Fruit fly (Drosophila melanogaster): Measurements from ENCODE around the gene CG32639.

Gene CG32639

dm6 chrX:13211357-13212137 is 24.8 kb downstream of the CG32639 start, which contains the start of gene sno:
Gene sno (minus strand): TSS chrX:13211674.
- TF ChIP-seq CG8159 (tag; optimal IDR thresholded peaks at IDR 0.05) = no peak
- TF ChIP-seq CG10348 (GFP tag; IDR thresholded peaks at IDR 0.05) = no peak
- no peak for TF ChIP-seq CG8301 (tag; optimal IDR thresholded peaks at IDR 0.05)
- TF ChIP-seq EcR (GFP tag; optimal IDR thresholded peaks at IDR 0.05) = no peak
- TF ChIP-seq fd96Ca (GFP tag; IDR thresholded peaks at IDR 0.05) = 0 out of 3 replicates have a peak, but pooled peaks have one; percentile 16

dm6 chrX:13210429-13210828 is 25.9 kb downstream of the CG32639 start:
- TF ChIP-seq CG34367 (tag; optimal IDR thresholded peaks at IDR 0.05) = no peak
- TF ChIP-seq Snoo (tag; optimal IDR thresholded peaks at IDR 0.05) = no peak
- TF ChIP-seq CG10348 (GFP tag; IDR thresholded peaks at IDR 0.05) = no peak
- no peak for TF ChIP-seq D1 (tag; optimal IDR thresholded peaks at IDR 0.05)
- no peak for TF ChIP-seq CG14655 (GFP tag; optimal IDR thresholded peaks at IDR 0.05)
- no peak for TF ChIP-seq gl (tag; optimal IDR thresholded peaks at IDR 0.05)
- no peak for TF ChIP-seq CG13204 (GFP tag; optimal IDR thresholded peaks at IDR 0.05)
- TF ChIP-seq CG8301 (tag; optimal IDR thresholded peaks at IDR 0.05) = no peak
- no peak for TF ChIP-seq EcR (GFP tag; optimal IDR thresholded peaks at IDR 0.05)
- TF ChIP-seq CG15710 (tag; optimal IDR thresholded peaks at IDR 0.05) = no peak

DNA sequence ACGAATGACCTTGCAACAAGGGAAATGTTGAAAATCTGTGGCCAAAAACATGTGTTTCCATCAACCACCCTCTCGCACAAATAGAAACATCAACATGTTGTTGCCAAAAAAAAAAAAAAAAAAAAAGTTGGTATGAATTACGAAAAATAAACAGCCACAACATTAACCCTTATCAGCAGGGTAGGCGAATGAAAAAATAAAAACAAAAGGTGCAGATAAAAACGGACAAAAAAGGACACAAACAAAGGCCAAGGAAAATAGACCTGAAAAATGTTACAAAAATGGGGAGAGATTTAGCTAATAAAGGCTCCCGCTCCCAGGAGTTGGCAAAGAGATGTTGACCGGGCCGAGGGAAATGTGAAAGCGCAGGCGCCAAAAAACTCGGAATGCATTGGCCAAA is 27.0 kb downstream of the CG32639 start:
- TF ChIP-seq CG8159 (tag; optimal IDR thresholded peaks at IDR 0.05) = peak; percentile 24
- no peak for TF ChIP-seq CG9948 (tag; optimal IDR thresholded peaks at IDR 0.05)
- TF ChIP-seq CG12605 (GFP tag; IDR thresholded peaks at IDR 0.05) = peak; percentile 41

DNA sequence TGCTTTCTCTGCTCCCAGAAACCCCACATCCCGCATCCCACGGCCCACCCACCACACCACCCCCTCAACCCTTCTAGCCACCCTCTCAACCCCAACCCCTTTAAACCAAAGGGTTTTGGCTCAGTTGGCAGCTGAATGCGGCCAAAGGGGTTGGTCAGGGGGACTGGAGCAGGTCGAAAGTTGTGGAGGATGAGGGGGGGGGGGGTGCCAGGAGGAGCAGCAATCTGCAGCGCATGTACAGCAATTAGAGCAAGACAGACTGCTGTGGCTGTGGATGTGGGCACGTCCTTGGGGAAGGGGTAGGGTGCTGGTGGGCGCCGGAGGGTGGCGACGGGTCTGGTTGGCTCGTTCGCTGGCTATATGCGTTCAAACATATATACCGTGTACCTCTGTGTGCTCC is 27.8 kb downstream of the CG32639 start:
- no peak for TF ChIP-seq CG8159 (tag; optimal IDR thresholded peaks at IDR 0.05)
- peak; percentile 4 for TF ChIP-seq CG13204 (GFP tag; optimal IDR thresholded peaks at IDR 0.05)

DNA sequence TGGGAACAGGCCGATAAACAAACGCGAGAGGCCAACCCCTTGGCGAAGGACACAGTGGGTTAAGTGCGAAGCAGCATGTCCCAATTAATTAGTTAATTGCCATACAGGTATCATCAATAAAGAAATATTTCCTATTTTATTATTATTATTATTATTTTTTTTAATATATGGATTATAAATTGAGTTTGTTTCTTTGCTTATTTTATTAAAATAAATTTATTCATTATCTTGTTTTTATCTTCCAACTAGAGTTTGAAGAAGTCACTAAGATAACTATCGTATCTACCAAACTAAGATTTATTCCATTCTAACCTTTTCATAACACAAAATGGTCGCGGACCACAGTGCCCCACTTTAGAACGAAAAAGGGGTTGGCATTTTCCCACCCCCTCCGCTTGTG is 28.3 kb downstream of the CG32639 start:
- peak; percentile 26 for TF ChIP-seq CG9948 (tag; optimal IDR thresholded peaks at IDR 0.05)
- no peak for TF ChIP-seq Snoo (tag; optimal IDR thresholded peaks at IDR 0.05)
- TF ChIP-seq CG15710 (tag; optimal IDR thresholded peaks at IDR 0.05) = peak; percentile 24
- TF ChIP-seq fd96Ca (GFP tag; IDR thresholded peaks at IDR 0.05) = no peak
- TF ChIP-seq CG8159 (tag; optimal IDR thresholded peaks at IDR 0.05) = peak; percentile 55

- TF ChIP-seq CG14655 (GFP tag; optimal IDR thresholded peaks at IDR 0.05) (no peak), CG8159 (tag; optimal IDR thresholded peaks at IDR 0.05) (no peak), Pif1A (GFP tag; optimal IDR thresholded peaks at IDR 0.05) (no peak), Pif1B (GFP tag; optimal IDR thresholded peaks at IDR 0.05) (no peak), CG34367 (tag; optimal IDR thresholded peaks at IDR 0.05) (no peak), CG32121 (GFP tag; IDR thresholded peaks at IDR 0.05) (no peak), fd96Ca (GFP tag; IDR thresholded peaks at IDR 0.05) (no peak), Snoo (tag; optimal IDR thresholded peaks at IDR 0.05) (no peak), EcR (GFP tag; optimal IDR thresholded peaks at IDR 0.05) (no peak), CG10348 (GFP tag; IDR thresholded peaks at IDR 0.05) (no peak), CG12605 (GFP tag; IDR thresholded peaks at IDR 0.05) (no peak)
Observed at dm6 chrX:13204718-13205117, 31.6 kb downstream of the CG32639 start.

DNA sequence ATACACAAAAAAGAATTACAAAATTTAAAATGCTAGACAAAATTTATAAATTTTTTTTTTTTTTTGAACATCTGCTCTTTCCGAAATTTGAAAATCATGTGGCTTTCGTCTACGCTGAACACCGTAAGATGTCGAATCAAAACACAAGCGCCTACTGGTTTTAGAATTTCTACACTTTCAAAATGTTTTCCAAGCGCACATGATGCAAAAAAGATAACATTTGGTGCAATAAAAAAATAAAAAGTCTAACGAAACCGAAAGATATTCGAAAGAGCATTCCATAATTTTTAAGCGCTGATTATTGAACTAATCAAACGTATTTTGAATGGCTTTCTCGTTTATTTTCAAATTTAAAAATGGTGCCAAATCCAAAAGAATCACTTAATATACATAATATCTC is 34.2 kb downstream of the CG32639 start, which contains the start of gene CG44437:
Gene CG44437 (minus strand): TSS at position 101 of the 400 bp plus-strand sequence.
- no peak for TF ChIP-seq CG32121 (GFP tag; IDR thresholded peaks at IDR 0.05)

- TF ChIP-seq CG13204 (GFP tag; optimal IDR thresholded peaks at IDR 0.05) (no peak), D1 (tag; optimal IDR thresholded peaks at IDR 0.05) (no peak), EcR (GFP tag; optimal IDR thresholded peaks at IDR 0.05) (no peak), CG8159 (tag; optimal IDR thresholded peaks at IDR 0.05) (no peak), Snoo (tag; optimal IDR thresholded peaks at IDR 0.05) (no peak), CG17806 (tag; optimal IDR thresholded peaks at IDR 0.05) (no peak), CG12605 (GFP tag; IDR thresholded peaks at IDR 0.05) (no peak), CG32121 (GFP tag; IDR thresholded peaks at IDR 0.05) (no peak), rn (GFP tag; IDR thresholded peaks at IDR 0.05) (no peak)
Observed at dm6 chrX:13194249-13194648, 42.1 kb downstream of the CG32639 start, which contains the start of gene Coq5. Gene Coq5 (minus strand): TSS chrX:13194551.

DNA sequence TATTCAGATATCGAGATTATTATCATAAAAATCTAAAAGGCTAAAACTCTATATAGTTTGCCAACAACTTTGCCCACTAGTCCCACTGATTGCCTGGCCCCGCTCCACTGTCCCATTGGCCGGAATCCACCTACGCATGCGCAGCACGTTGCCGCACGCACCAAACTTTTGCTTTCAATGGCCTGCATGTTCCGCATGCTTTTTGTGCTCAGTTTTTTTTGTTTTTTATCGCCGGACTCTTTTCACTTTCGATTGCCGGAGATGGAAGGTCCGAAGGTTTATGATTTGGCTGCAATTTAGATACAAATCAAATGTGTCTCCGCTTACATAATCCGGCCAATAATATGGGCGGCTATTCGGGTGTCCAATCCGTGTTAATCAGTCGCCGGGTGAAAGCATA is 44.1 kb downstream of the CG32639 start:
- TF ChIP-seq Ets98B (GFP tag; IDR thresholded peaks at IDR 0.05) (no peak), CG4496 (GFP tag; IDR thresholded peaks at IDR 0.05) (no peak), CG32121 (GFP tag; IDR thresholded peaks at IDR 0.05) (no peak), EcR (GFP tag; optimal IDR thresholded peaks at IDR 0.05) (no peak), CG17806 (tag; optimal IDR thresholded peaks at IDR 0.05) (no peak), CG12605 (GFP tag; IDR thresholded peaks at IDR 0.05) (no peak)
